Fruit fly (Drosophila melanogaster): ENCODE results near the gene atk.
A peak's percentile ranks its signal among the peaks of the same experiment; 100 is the strongest.

Gene atk

DNA sequence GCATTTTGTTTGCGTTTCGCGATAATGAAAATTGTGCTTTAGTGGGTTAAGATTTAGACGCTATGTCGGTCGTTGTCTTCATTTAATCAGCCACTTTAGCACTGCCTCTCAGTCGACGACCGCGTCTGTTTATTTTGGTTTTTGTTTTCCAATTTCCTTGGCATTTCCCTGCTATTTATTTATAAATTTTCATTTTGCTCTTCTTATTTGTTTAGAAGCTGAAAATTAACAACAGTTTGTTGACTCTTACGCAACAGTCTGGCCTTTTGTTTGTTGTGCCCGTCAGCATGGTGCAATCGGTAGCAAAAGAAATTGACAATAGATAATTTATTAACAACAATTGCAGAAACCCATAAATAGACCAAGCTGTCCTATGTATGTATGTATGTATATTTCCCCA is 42.9 kb upstream of the atk start (continued):
- TF ChIP-seq Ssrp (tag; optimal IDR thresholded peaks at IDR 0.05) = no peak
- no peak for TF ChIP-seq Antp (GFP tag; optimal IDR thresholded peaks at IDR 0.05)
- no peak for TF ChIP-seq pzg (GFP tag; optimal IDR thresholded peaks at IDR 0.05)
- no peak for TF ChIP-seq CG3163 (GFP tag; optimal IDR thresholded peaks at IDR 0.05)
- 0 out of 2 replicates have a peak, but pooled peaks have one; percentile 42 for TF ChIP-seq stc (GFP tag; IDR thresholded peaks at IDR 0.05)
- TF ChIP-seq CG1233 (GFP tag; optimal IDR thresholded peaks at IDR 0.05) = peak; percentile 28
- TF ChIP-seq CG7745 (tag; optimal IDR thresholded peaks at IDR 0.05) = peak; percentile 37
- TF ChIP-seq CG10979 (tag; optimal IDR thresholded peaks at IDR 0.05) = peak; percentile 8
- peak; percentile 18 for TF ChIP-seq HHEX (GFP tag; optimal IDR thresholded peaks at IDR 0.05)
- TF ChIP-seq Pdp1 (GFP tag; optimal IDR thresholded peaks at IDR 0.05) = peak in 1 of 2 experiments; percentile 94
- no peak for TF ChIP-seq nau (GFP tag; optimal IDR thresholded peaks at IDR 0.05)
- no peak for TF ChIP-seq ac (GFP tag; optimal IDR thresholded peaks at IDR 0.05)
- TF ChIP-seq CG17612 (GFP tag; IDR thresholded peaks at IDR 0.05) = no peak
- no peak for TF ChIP-seq Sry-δ (GFP tag; optimal IDR thresholded peaks at IDR 0.05)
- no peak for TF ChIP-seq H2.0 (GFP tag; IDR thresholded peaks at IDR 0.05)
- TF ChIP-seq ATbp (GFP tag; optimal IDR thresholded peaks at IDR 0.05) = peak; percentile 45
- TF ChIP-seq psq (GFP tag; optimal IDR thresholded peaks at IDR 0.05) = no peak
- no peak for TF ChIP-seq Hr3 (GFP tag; optimal IDR thresholded peaks at IDR 0.05)
- TF ChIP-seq fd64A (GFP tag; optimal IDR thresholded peaks at IDR 0.05) = peak; percentile 53
- TF ChIP-seq dysf (GFP tag; IDR thresholded peaks at IDR 0.05) = no peak
- TF ChIP-seq sd (tag; optimal IDR thresholded peaks at IDR 0.05) = no peak
- no peak for TF ChIP-seq Max (GFP tag; optimal IDR thresholded peaks at IDR 0.05)
- TF ChIP-seq ash1 (GFP tag; optimal IDR thresholded peaks at IDR 0.05) = no peak
- peak; percentile 31 for TF ChIP-seq CG17568 (GFP tag; optimal IDR thresholded peaks at IDR 0.05)
- 0 out of 3 replicates have a peak, but pooled peaks have one; percentile 28 for TF ChIP-seq otp (GFP tag; IDR thresholded peaks at IDR 0.05)
- TF ChIP-seq crp (GFP tag; optimal IDR thresholded peaks at IDR 0.05) = no peak
- TF ChIP-seq lov (optimal IDR thresholded peaks at IDR 0.05) = no peak
- TF ChIP-seq lov (GFP tag; IDR thresholded peaks at IDR 0.05) = 0 out of 3 replicates have a peak, but pooled peaks have one; percentile 43
- no peak for TF ChIP-seq CG2875 (GFP tag; optimal IDR thresholded peaks at IDR 0.05)
- no peak for TF ChIP-seq CG11695 (GFP tag; IDR thresholded peaks at IDR 0.05)
- TF ChIP-seq sim (GFP tag; IDR thresholded peaks at IDR 0.05) = no peak
- no peak for TF ChIP-seq wor (GFP tag; IDR thresholded peaks at IDR 0.05)
- TF ChIP-seq sc (optimal IDR thresholded peaks at IDR 0.05) = no peak
- no peak for TF ChIP-seq sc (GFP tag; optimal IDR thresholded peaks at IDR 0.05)
- 0 out of 2 replicates have a peak, but pooled peaks have one; percentile 12 for TF ChIP-seq bowl (GFP tag; IDR thresholded peaks at IDR 0.05)
- no peak for TF ChIP-seq sna (GFP tag; IDR thresholded peaks at IDR 0.05; ENCODE audit: partially characterized antibody)
- TF ChIP-seq CG13894 (tag; optimal IDR thresholded peaks at IDR 0.05) = no peak
- TF ChIP-seq CG2202 (tag; optimal IDR thresholded peaks at IDR 0.05) = peak; percentile 26
- no peak for TF ChIP-seq btn (GFP tag; optimal IDR thresholded peaks at IDR 0.05)
- TF ChIP-seq CG1792 (GFP tag; optimal IDR thresholded peaks at IDR 0.05) = no peak
- TF ChIP-seq CG10321 (GFP tag; IDR thresholded peaks at IDR 0.05) = no peak
- TF ChIP-seq CG3281 (GFP tag; optimal IDR thresholded peaks at IDR 0.05) = no peak
- TF ChIP-seq CG10431 (GFP tag; optimal IDR thresholded peaks at IDR 0.05) = no peak
- TF ChIP-seq CG13123 (GFP tag; optimal IDR thresholded peaks at IDR 0.05) = no peak
- TF ChIP-seq ara (GFP tag; IDR thresholded peaks at IDR 0.05) = no peak
- TF ChIP-seq pfk (GFP tag; optimal IDR thresholded peaks at IDR 0.05) = no peak
- no peak for TF ChIP-seq CG10462 (GFP tag; optimal IDR thresholded peaks at IDR 0.05)
- TF ChIP-seq H15 (GFP tag; IDR thresholded peaks at IDR 0.05) = no peak
- TF ChIP-seq exex (tag; optimal IDR thresholded peaks at IDR 0.05) = no peak
- no peak for TF ChIP-seq Oaz (GFP tag; IDR thresholded peaks at IDR 0.05)
- TF ChIP-seq CG7271 (tag; optimal IDR thresholded peaks at IDR 0.05) = no peak
- no peak for TF ChIP-seq CG11456 (GFP tag; IDR thresholded peaks at IDR 0.05)
